Worm (Caenorhabditis elegans): ENCODE data around the gene T02D1.9.

DNA sequence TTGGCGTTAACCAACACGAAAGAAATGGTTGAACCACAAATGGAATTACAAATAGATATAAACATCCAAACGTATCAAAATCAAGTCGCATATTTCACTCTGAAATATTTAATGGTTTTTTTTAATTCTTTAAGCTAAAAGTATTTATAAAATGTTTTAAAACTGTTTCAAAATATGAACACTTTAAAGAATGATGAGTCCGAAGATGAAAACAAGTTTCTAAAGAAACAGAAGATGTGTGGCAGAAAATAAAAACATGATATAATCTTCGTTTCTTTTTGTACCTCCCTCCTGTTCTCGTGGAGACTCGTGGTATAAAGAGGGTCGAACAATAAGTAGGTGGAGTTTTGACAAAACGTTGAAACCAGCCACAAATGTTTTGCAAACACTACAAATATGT lies 23.9 kb upstream of the T02D1.9 start, which contains the start of gene lact-6:
- TF ChIP-seq snpc-4 (tag; optimal IDR thresholded peaks at IDR 0.05) (no peak), nhr-76 (tag; optimal IDR thresholded peaks at IDR 0.05) (no peak), ceh-16 (tag; optimal IDR thresholded peaks at IDR 0.05) (no peak), ztf-11 (tag; optimal IDR thresholded peaks at IDR 0.05) (no peak), fkh-10 (GFP tag; optimal IDR thresholded peaks at IDR 0.05) (no peak), tbx-2 (tag; optimal IDR thresholded peaks at IDR 0.05) (no peak)
